Worm (Caenorhabditis elegans) whole organism, late embryonic: Measurements from ENCODE around the gene sgn-1.

ENCODE experiments used
- ceh-24 ChIP-seq: sonication (generic microtip); optimal IDR thresholded peaks from 2 replicates; lab custom pipeline; 2016; ENCODE audit warnings: mild to moderate bottlenecking, missing genetic modification characterization, missing compliant biosample characterization
- eyg-1 ChIP-seq: sonication (generic microtip); optimal IDR thresholded peaks from 2 replicates; lab custom pipeline; 2016; ENCODE audit warnings: missing genotype, missing genetic modification characterization, missing compliant biosample characterization
- fax-1 ChIP-seq: sonication (generic microtip); optimal IDR thresholded peaks from 2 replicates; lab custom pipeline; 2016; ENCODE audit warnings: missing genotype, missing genetic modification characterization, missing compliant biosample characterization
- lim-6 ChIP-seq: sonication (generic microtip); optimal IDR thresholded peaks from 2 replicates; lab custom pipeline; 2016; ENCODE audit warnings: missing genetic modification characterization, missing compliant biosample characterization
- lin-11 ChIP-seq: fragments of 200-800 bp; sonication (Bioruptor generic); optimal IDR thresholded peaks from 2 replicates; lab custom pipeline; 2018; ENCODE audit warnings: mild to moderate bottlenecking, missing genetic modification characterization, missing compliant biosample characterization
- pha-4 ChIP-seq: fragments of 150-350 bp; optimal IDR thresholded peaks from 2 replicates; lab custom pipeline; 2018; ENCODE audit warnings: missing biosample characterization, missing genetic modification reagents, missing genetic modification characterization
- tbx-2 ChIP-seq: sonication (generic microtip); optimal IDR thresholded peaks from 2 replicates; lab custom pipeline; 2016; ENCODE audit warnings: missing genetic modification characterization, missing compliant biosample characterization

ce11 chrII:8748638-8749037 is 34.8 kb downstream of the sgn-1 start:
- TF ChIP-seq tbx-2 (tag; lab: Kevin White, UChicago) (no peak), eyg-1 (tag; lab: Kevin White, UChicago) (no peak), pha-4 (no peak), lin-11 (tag; lab: Kevin White, UChicago) (no peak), lim-6 (tag; lab: Kevin White, UChicago) (no peak), ceh-24 (no peak), fax-1 (tag; lab: Kevin White, UChicago) (no peak)
